Fruit fly (Drosophila melanogaster) whole organism, embryonic: ENCODE measurements around the gene Mgstl.

ENCODE experiments used
- ATbp ChIP-seq: fragments of 200-800 bp; sonication (Bioruptor generic); optimal IDR thresholded peaks from 2 replicates; lab custom pipeline; 2017; ENCODE audit warnings: missing biosample characterization, mild to moderate bottlenecking, missing genetic modification characterization, missing genetic modification reagents
- Abd-B ChIP-seq: fragments of 200-800 bp; sonication (Bioruptor generic); optimal IDR thresholded peaks from 2 replicates; lab custom pipeline; 2018; ENCODE audit warnings: missing biosample characterization, mild to moderate bottlenecking, missing genetic modification characterization, moderate library complexity
- B-H2 ChIP-seq: fragments of 200-800 bp; sonication (Bioruptor generic); optimal IDR thresholded peaks from 2 replicates; lab custom pipeline; 2018; ENCODE audit warnings: missing biosample characterization, mild to moderate bottlenecking, missing genetic modification characterization
- CG10565 ChIP-seq: fragments of 200-800 bp; sonication (Bioruptor generic); optimal IDR thresholded peaks from 3 replicates; lab custom pipeline; 2016; ENCODE audit warnings: missing biosample characterization, mild to moderate bottlenecking, missing genetic modification characterization
- CG10979 ChIP-seq: fragments of 200-800 bp; sonication (Bioruptor generic); optimal IDR thresholded peaks from 2 replicates; lab custom pipeline; 2018; ENCODE audit warnings: missing biosample characterization, mild to moderate bottlenecking, missing genetic modification characterization, moderate library complexity
- CG12219 ChIP-seq: fragments of 200-800 bp; sonication (Bioruptor generic); optimal IDR thresholded peaks from 3 replicates; lab custom pipeline; 2018; ENCODE audit warnings: missing biosample characterization, mild to moderate bottlenecking, missing genetic modification characterization
- CG14860 ChIP-seq: fragments of 200-800 bp; sonication (Bioruptor generic); IDR thresholded peaks from 3 replicates; pipeline ENCODE4 v1.3.6; 2022; ENCODE audit warnings: missing biosample characterization, missing genetic modification characterization; ENCODE audit not compliant: partially characterized antibody
- CG16779 ChIP-seq: fragments of 200-800 bp; sonication (Bioruptor generic); IDR thresholded peaks from 2 replicates; pipeline ENCODE4 v1.3.6; 2022; ENCODE audit warnings: missing biosample characterization, missing genetic modification characterization
- CG17328 ChIP-seq: fragments of 200-800 bp; sonication (Bioruptor generic); IDR thresholded peaks from 2 replicates; pipeline ENCODE4 v1.3.6; 2022; ENCODE audit warnings: missing biosample characterization, missing genetic modification characterization
- CG4328 ChIP-seq: fragments of 200-800 bp; sonication (Bioruptor generic); optimal IDR thresholded peaks from 3 replicates; lab custom pipeline; 2017; ENCODE audit warnings: missing biosample characterization, missing genetic modification reagents, missing genetic modification characterization
- CG4617 ChIP-seq: fragments of 200-800 bp; sonication (Bioruptor generic); optimal IDR thresholded peaks from 3 replicates; lab custom pipeline; 2016; ENCODE audit warnings: missing biosample characterization, missing genetic modification characterization, borderline replicate concordance
- CG5953 ChIP-seq: fragments of 200-800 bp; sonication (Bioruptor generic); IDR thresholded peaks from 2 replicates; pipeline ENCODE4 v1.3.6; 2022; ENCODE audit warnings: missing biosample characterization, missing genetic modification characterization
- CG6254 ChIP-seq: fragments of 200-800 bp; sonication (Bioruptor generic); optimal IDR thresholded peaks from 3 replicates; lab custom pipeline; 2017; ENCODE audit warnings: mild to moderate bottlenecking, missing biosample characterization, missing genetic modification reagents, missing genetic modification characterization
- CG6272 ChIP-seq: fragments of 200-800 bp; sonication (Bioruptor generic); IDR thresholded peaks from 2 replicates; pipeline ENCODE4 v1.3.6; 2022; ENCODE audit warnings: missing biosample characterization, missing genetic modification characterization
- CG8478 ChIP-seq: fragments of >200 bp; optimal IDR thresholded peaks from 2 replicates; lab custom pipeline; 2018
- D ChIP-seq, 2 experiments: fragments of 200-800 bp in 1 of 2; fragments of >200 bp in 1 of 2; sonication (Bioruptor generic) in 1 of 2; optimal IDR thresholded peaks; 2 replicates in 1 of 2; 3 replicates in 1 of 2; lab custom pipeline; 2017; ENCODE audit warnings: mild to moderate bottlenecking in 1 of 2, missing biosample characterization in 1 of 2, missing genetic modification characterization in 1 of 2, missing genetic modification reagents in 1 of 2
- Dad ChIP-seq: fragments of 200-800 bp; sonication (Bioruptor generic); optimal IDR thresholded peaks from 3 replicates; lab custom pipeline; 2016; ENCODE audit warnings: missing biosample characterization, missing genetic modification characterization
- Doc2 ChIP-seq: fragments of 200-800 bp; sonication (Bioruptor generic); IDR thresholded peaks from 2 replicates; pipeline ENCODE4 v1.3.6; 2022; ENCODE audit warnings: missing biosample characterization, missing genetic modification characterization
- Doc3 ChIP-seq: fragments of 200-800 bp; sonication (Bioruptor generic); IDR thresholded peaks from 3 replicates; pipeline ENCODE4 v1.3.6; 2022; ENCODE audit warnings: missing biosample characterization, missing genetic modification characterization; ENCODE audit not compliant: partially characterized antibody
- Ets65A ChIP-seq: fragments of 200-800 bp; sonication (Bioruptor generic); peaks from one replicate; lab custom pipeline; 2016; ENCODE audit warnings: missing biosample characterization, missing genetic modification characterization
- Ets97D ChIP-seq: fragments of 200-800 bp; sonication (Bioruptor generic); optimal IDR thresholded peaks from 3 replicates; lab custom pipeline; 2016; ENCODE audit warnings: missing biosample characterization, missing genetic modification characterization
- Gug ChIP-seq: fragments of 200-800 bp; sonication (Bioruptor generic); IDR thresholded peaks from 4 replicates; pipeline ENCODE4 v1.3.6; 2022; ENCODE audit warnings: missing biosample characterization, missing genetic modification characterization
- MTF-1 ChIP-seq: fragments of 200-800 bp; sonication (Bioruptor generic); optimal IDR thresholded peaks from 2 replicates; lab custom pipeline; 2018; ENCODE audit warnings: missing biosample characterization, mild to moderate bottlenecking, missing genetic modification characterization, borderline replicate concordance
- Med ChIP-seq: fragments of 200-800 bp; sonication (Bioruptor generic); peaks from one replicate; lab custom pipeline; 2016; ENCODE audit warnings: missing biosample characterization, missing genetic modification characterization, mild to moderate bottlenecking, inconsistent platforms, moderate library complexity
- Meics ChIP-seq: fragments of 200-800 bp; sonication (Bioruptor generic); optimal IDR thresholded peaks from 2 replicates; lab custom pipeline; 2017; ENCODE audit warnings: missing biosample characterization, mild to moderate bottlenecking, missing genetic modification characterization
- NfI ChIP-seq: fragments of 200-800 bp; sonication (Bioruptor generic); optimal IDR thresholded peaks from 3 replicates; lab custom pipeline; 2018; ENCODE audit warnings: missing biosample characterization, mild to moderate bottlenecking, missing genetic modification characterization, moderate library complexity
- Scr ChIP-seq: fragments of 200-800 bp; sonication (Bioruptor generic); IDR thresholded peaks from 2 replicates; pipeline ENCODE4 v1.3.6; 2022; ENCODE audit warnings: missing biosample characterization, missing genetic modification characterization; ENCODE audit not compliant: partially characterized antibody
- Sox100B ChIP-seq: fragments of 200-800 bp; sonication (Bioruptor generic); optimal IDR thresholded peaks from 3 replicates; lab custom pipeline; 2018; ENCODE audit warnings: missing biosample characterization, mild to moderate bottlenecking, missing genetic modification characterization
- Sry-δ ChIP-seq: fragments of 200-800 bp; sonication (Bioruptor generic); optimal IDR thresholded peaks from 2 replicates; lab custom pipeline; 2016; ENCODE audit warnings: missing biosample characterization, missing genetic modification characterization
- Vsx1 ChIP-seq: fragments of 200-800 bp; sonication (Bioruptor generic); optimal IDR thresholded peaks from 2 replicates; lab custom pipeline; 2017; ENCODE audit warnings: missing biosample characterization, mild to moderate bottlenecking, missing genetic modification characterization, missing genetic modification reagents
- ap ChIP-seq: fragments of 200-800 bp; sonication (Bioruptor generic); IDR thresholded peaks from 2 replicates; pipeline ENCODE4 v1.3.6; 2022; ENCODE audit warnings: missing biosample characterization, missing genetic modification characterization
- chinmo ChIP-seq: fragments of 200-800 bp; sonication (Bioruptor generic); IDR thresholded peaks from 4 replicates; pipeline ENCODE4 v1.3.6; 2022; ENCODE audit warnings: missing biosample characterization, missing genetic modification characterization; ENCODE audit not compliant: partially characterized antibody
- corto ChIP-seq: fragments of 200-800 bp; sonication (Bioruptor generic); optimal IDR thresholded peaks from 2 replicates; lab custom pipeline; 2016; ENCODE audit warnings: missing biosample characterization, mild to moderate bottlenecking, missing genetic modification characterization, moderate library complexity
- danr ChIP-seq: fragments of 200-800 bp; sonication (Bioruptor generic); IDR thresholded peaks from 2 replicates; pipeline ENCODE4 v1.3.6; 2022; ENCODE audit warnings: missing biosample characterization, missing genetic modification characterization
- dmrt99B ChIP-seq: fragments of 200-800 bp; sonication (Bioruptor generic); optimal IDR thresholded peaks from 2 replicates; lab custom pipeline; 2018; ENCODE audit warnings: missing biosample characterization, mild to moderate bottlenecking, missing genetic modification characterization, moderate library complexity
- dpn ChIP-seq, 2 experiments: fragments of 200-800 bp; sonication (Bioruptor generic); optimal IDR thresholded peaks; 3 replicates each; lab custom pipeline; 2016; ENCODE audit warnings: missing biosample characterization in 2 of 2, missing genetic modification characterization in 2 of 2
- ems ChIP-seq: fragments of 200-800 bp; sonication (Bioruptor generic); optimal IDR thresholded peaks from 3 replicates; lab custom pipeline; 2016; ENCODE audit warnings: missing biosample characterization, missing genetic modification characterization
- esg ChIP-seq: fragments of 200-800 bp; sonication (Bioruptor generic); conservative IDR thresholded peaks from 2 replicates; pipeline ENCODE4 v1.3.6; 2022; ENCODE audit warnings: missing biosample characterization, missing genetic modification characterization
- gcm ChIP-seq: fragments of 200-800 bp; sonication (Bioruptor generic); optimal IDR thresholded peaks from 2 replicates; lab custom pipeline; 2019; ENCODE audit warnings: missing biosample characterization, mild to moderate bottlenecking, missing genetic modification characterization, moderate library complexity
- lbe ChIP-seq: fragments of 200-800 bp; sonication (Bioruptor generic); optimal IDR thresholded peaks from 2 replicates; lab custom pipeline; 2016; ENCODE audit warnings: missing biosample characterization, mild to moderate bottlenecking, missing genetic modification characterization
- nom ChIP-seq: fragments of 200-800 bp; sonication (Bioruptor generic); optimal IDR thresholded peaks from 2 replicates; lab custom pipeline; 2017; ENCODE audit warnings: missing biosample characterization, missing genetic modification characterization, mild to moderate bottlenecking, moderate library complexity, missing genetic modification reagents
- sqz ChIP-seq: fragments of 200-800 bp; sonication (Bioruptor generic); optimal IDR thresholded peaks from 3 replicates; lab custom pipeline; 2018; ENCODE audit warnings: missing biosample characterization, mild to moderate bottlenecking, missing genetic modification characterization
- tgo ChIP-seq: fragments of 200-800 bp; sonication (Bioruptor generic); IDR thresholded peaks from 3 replicates; pipeline ENCODE4 v1.3.6; 2022; ENCODE audit warnings: missing biosample characterization, missing genetic modification characterization
- tx ChIP-seq: fragments of 200-800 bp; sonication (Bioruptor generic); optimal IDR thresholded peaks from 2 replicates; lab custom pipeline; 2016; ENCODE audit warnings: missing biosample characterization, missing genetic modification characterization

The Mgstl gene

DNA sequence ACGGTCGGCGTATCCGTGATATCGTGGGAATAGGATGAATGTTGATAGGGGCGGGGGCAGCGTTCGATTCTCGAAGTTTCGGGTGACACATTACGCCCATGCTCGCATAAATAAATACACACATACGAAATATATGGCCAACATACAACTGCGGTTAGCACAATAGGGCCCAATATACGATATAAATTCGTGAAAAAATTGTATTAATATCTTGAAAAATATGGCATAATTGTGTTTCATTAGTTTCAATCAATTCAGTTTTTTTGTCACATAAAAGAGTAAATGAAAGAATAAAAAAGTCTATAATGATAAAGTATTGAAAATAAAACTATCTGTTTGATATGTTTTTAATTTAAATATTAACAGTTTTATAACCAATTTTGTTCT is 6.0 kb upstream of the Mgstl start (continued):
- TF ChIP-seq Meics (peak; percentile 23), dpn (GFP tag; optimal IDR thresholded peaks at IDR 0.05; lab: Kevin White, UChicago) (no peak)

DNA sequence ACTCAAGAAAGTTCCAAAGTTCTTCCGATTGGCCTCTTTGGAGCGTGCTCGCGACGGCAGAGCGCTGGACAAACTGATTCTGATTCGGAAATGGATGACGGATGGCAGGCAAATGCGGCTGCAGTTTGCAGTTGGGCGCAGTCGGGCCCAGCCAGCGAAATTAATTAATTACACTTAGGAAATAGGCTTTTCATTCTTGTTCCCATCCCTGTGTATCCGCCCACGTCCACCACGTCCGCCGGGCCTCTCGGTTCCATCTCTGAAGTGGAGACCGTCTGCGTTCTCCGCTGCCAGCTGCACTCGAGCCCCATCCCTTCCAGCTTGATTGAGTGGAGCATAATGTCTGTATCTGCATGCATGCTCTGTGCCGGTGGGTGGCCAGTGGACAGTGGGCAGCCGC is 1.4 kb upstream of the Mgstl start, which contains the start of gene CG15449:
Gene CG15449 (minus strand): TSS at position 101 of the 400 bp plus-strand sequence.
- TF ChIP-seq Med (peak; percentile 15), Doc3 (GFP tag; lab: Robert Waterston, UW) (no peak), Scr (GFP tag; lab: Robert Waterston, UW) (no peak), corto (no peak), NfI (GFP tag; lab: Kevin White, UChicago) (no peak)

- TF ChIP-seq MTF-1 (peak; percentile 78), tx (GFP tag; lab: Kevin White, UChicago) (no peak), Sox100B (GFP tag; lab: Kevin White, UChicago) (peak; percentile 85), dmrt99B (tag; lab: Kevin White, UChicago) (peak; percentile 95), nom (GFP tag; lab: Kevin White, UChicago) (peak; percentile 82), Dad (GFP tag; lab: Kevin White, UChicago) (peak; percentile 26), chinmo (GFP tag; lab: Robert Waterston, UW) (0 out of 4 replicates have a peak, but pooled peaks have one; percentile 51), CG10565 (no peak), danr (GFP tag; lab: Robert Waterston, UW) (peak; percentile 78), ap (GFP tag; lab: Robert Waterston, UW) (peak; percentile 81), tgo (peak; percentile 92), CG4617 (GFP tag; lab: Kevin White, UChicago) (peak; percentile 27), Ets65A (GFP tag; lab: Kevin White, UChicago) (peak; percentile 77), ems (GFP tag; lab: Kevin White, UChicago) (peak; percentile 22), CG17328 (GFP tag; lab: Robert Waterston, UW) (peak; percentile 91), D (optimal IDR thresholded peaks at IDR 0.05; lab: Kevin White, UChicago) (no peak), D (GFP tag; optimal IDR thresholded peaks at IDR 0.05; lab: Kevin White, UChicago) (peak; percentile 80), CG6254 (GFP tag; lab: Kevin White, UChicago) (peak; percentile 83), gcm (peak; percentile 92), CG6272 (GFP tag; lab: Robert Waterston, UW) (peak; percentile 72), esg (GFP tag; lab: Robert Waterston, UW) (peak; percentile 85), Vsx1 (peak; percentile 77), ATbp (GFP tag; lab: Kevin White, UChicago) (peak; percentile 87), lbe (peak; percentile 84), Abd-B (GFP tag; lab: Kevin White, UChicago) (peak; percentile 80), CG8478 (no peak), CG16779 (no peak), B-H2 (peak; percentile 83), CG5953 (GFP tag; lab: Robert Waterston, UW) (peak; percentile 77), Gug (GFP tag; lab: Robert Waterston, UW) (peak; percentile 72; the same call in 3 of the 4 replicates), Doc2 (GFP tag; lab: Robert Waterston, UW) (no peak), CG12219 (GFP tag; lab: Kevin White, UChicago) (peak; percentile 82), Ets97D (GFP tag; lab: Kevin White, UChicago) (no peak), Sry-δ (GFP tag; lab: Kevin White, UChicago) (no peak), CG4328 (GFP tag; lab: Kevin White, UChicago) (peak; percentile 80), sqz (GFP tag; lab: Kevin White, UChicago) (peak; percentile 84), CG14860 (GFP tag; lab: Robert Waterston, UW) (no peak), CG10979 (peak; percentile 90)
Measured at dm6 chrX:21042638-21043513, 951 bp downstream of the Mgstl start.
